Fruit fly (Drosophila melanogaster) whole organism, embryonic: ENCODE results near the gene CG32187.

Source experiments
- Antp ChIP-seq: fragments of 200-800 bp; sonication (Bioruptor generic); optimal IDR thresholded peaks from 3 replicates; lab custom pipeline; 2016; ENCODE audit warnings: missing biosample characterization, missing genetic modification characterization
- B-H2 ChIP-seq: fragments of 200-800 bp; sonication (Bioruptor generic); optimal IDR thresholded peaks from 2 replicates; lab custom pipeline; 2018; ENCODE audit warnings: missing biosample characterization, mild to moderate bottlenecking, missing genetic modification characterization
- Bgb ChIP-seq: fragments of 200-800 bp; sonication (Bioruptor generic); IDR thresholded peaks from 2 replicates; pipeline ENCODE4 v1.3.6; 2022; ENCODE audit warnings: missing biosample characterization, missing genetic modification characterization; ENCODE audit not compliant: partially characterized antibody
- Blimp-1 ChIP-seq: fragments of 200-800 bp; sonication (Bioruptor generic); optimal IDR thresholded peaks from 3 replicates; lab custom pipeline; 2018; ENCODE audit warnings: missing biosample characterization, missing genetic modification characterization, mild to moderate bottlenecking, moderate library complexity, missing genetic modification reagents
- CG10959 ChIP-seq: fragments of 200-800 bp; sonication (Bioruptor generic); IDR thresholded peaks from 2 replicates; pipeline ENCODE4 v1.3.6; 2022; ENCODE audit warnings: missing biosample characterization, missing genetic modification characterization
- CG11504 ChIP-seq: fragments of 200-800 bp; sonication (Bioruptor generic); optimal IDR thresholded peaks from 3 replicates; lab custom pipeline; 2019; ENCODE audit warnings: missing biosample characterization, mild to moderate bottlenecking, missing genetic modification characterization, moderate library complexity
- CG11560 ChIP-seq: fragments of 200-800 bp; sonication (Bioruptor generic); IDR thresholded peaks from 3 replicates; pipeline ENCODE4 v1.3.6; 2022; ENCODE audit warnings: missing biosample characterization, missing genetic modification characterization
- CG11723 ChIP-seq: fragments of 200-800 bp; sonication (Bioruptor generic); optimal IDR thresholded peaks from 2 replicates; lab custom pipeline; 2017; ENCODE audit warnings: missing biosample characterization, mild to moderate bottlenecking, missing genetic modification characterization
- CG12659 ChIP-seq: fragments of 200-800 bp; sonication (Bioruptor generic); optimal IDR thresholded peaks from 3 replicates; lab custom pipeline; 2017; ENCODE audit warnings: mild to moderate bottlenecking, missing biosample characterization, missing genetic modification reagents, missing genetic modification characterization
- CG13624 ChIP-seq: fragments of 200-800 bp; sonication (Bioruptor generic); optimal IDR thresholded peaks from 2 replicates; lab custom pipeline; 2016; ENCODE audit warnings: missing biosample characterization, missing genetic modification characterization
- CG13894 ChIP-seq: fragments of 200-800 bp; sonication (Bioruptor generic); optimal IDR thresholded peaks from 3 replicates; lab custom pipeline; 2018; ENCODE audit warnings: missing biosample characterization, mild to moderate bottlenecking, missing genetic modification characterization, moderate library complexity
- CG15073 ChIP-seq: fragments of 200-800 bp; sonication (Bioruptor generic); optimal IDR thresholded peaks from 2 replicates; lab custom pipeline; 2016; ENCODE audit warnings: missing biosample characterization, missing genetic modification characterization
- CG15269 ChIP-seq: fragments of 200-800 bp; sonication (Bioruptor generic); optimal IDR thresholded peaks from 2 replicates; lab custom pipeline; 2018; ENCODE audit warnings: missing biosample characterization, mild to moderate bottlenecking, missing genetic modification characterization, moderate library complexity
- CG15479 ChIP-seq: fragments of 200-800 bp; sonication (Bioruptor generic); optimal IDR thresholded peaks from 3 replicates; lab custom pipeline; 2019; ENCODE audit warnings: missing biosample characterization, mild to moderate bottlenecking, missing genetic modification characterization, moderate library complexity
- CG1792 ChIP-seq: fragments of 200-800 bp; sonication (Bioruptor generic); optimal IDR thresholded peaks from 2 replicates; lab custom pipeline; 2016; ENCODE audit warnings: missing biosample characterization, missing genetic modification characterization
- CG1832 ChIP-seq: fragments of 200-800 bp; sonication (Bioruptor generic); optimal IDR thresholded peaks from 2 replicates; lab custom pipeline; 2017; ENCODE audit warnings: missing biosample characterization, mild to moderate bottlenecking, missing genetic modification characterization, inconsistent platforms
- CG3407 ChIP-seq: fragments of 200-800 bp; sonication (Bioruptor generic); optimal IDR thresholded peaks from 2 replicates; lab custom pipeline; 2018; ENCODE audit warnings: missing biosample characterization, mild to moderate bottlenecking, missing genetic modification characterization
- CG3726 ChIP-seq: fragments of 200-800 bp; sonication (Bioruptor generic); IDR thresholded peaks from 3 replicates; pipeline ENCODE4, ENCODE4 v1.3.6; 2022; ENCODE audit warnings: missing biosample characterization, missing genetic modification characterization
- CG4854 ChIP-seq: fragments of 200-800 bp; sonication (Bioruptor generic); optimal IDR thresholded peaks from 2 replicates; lab custom pipeline; 2016; ENCODE audit warnings: missing biosample characterization, missing genetic modification characterization, inconsistent platforms
- CG8089 ChIP-seq: fragments of 200-800 bp; sonication (Bioruptor generic); optimal IDR thresholded peaks from 3 replicates; lab custom pipeline; 2016; ENCODE audit warnings: missing biosample characterization, missing genetic modification characterization
- CG8924 ChIP-seq: fragments of 200-800 bp; optimal IDR thresholded peaks from 3 replicates; lab custom pipeline; 2019; ENCODE audit warnings: missing biosample characterization, mild to moderate bottlenecking, missing genetic modification characterization, moderate library complexity
- CG9215 ChIP-seq: fragments of 200-800 bp; sonication (Bioruptor generic); IDR thresholded peaks from 2 replicates; pipeline ENCODE4 v1.3.6; 2022; ENCODE audit warnings: missing biosample characterization, missing genetic modification characterization
- Dad ChIP-seq: fragments of 200-800 bp; sonication (Bioruptor generic); optimal IDR thresholded peaks from 3 replicates; lab custom pipeline; 2016; ENCODE audit warnings: missing biosample characterization, missing genetic modification characterization
- Dp ChIP-seq: fragments of 200-800 bp; sonication (Bioruptor generic); optimal IDR thresholded peaks from 2 replicates; lab custom pipeline; 2018; ENCODE audit warnings: missing biosample characterization, mild to moderate bottlenecking, missing genetic modification characterization, moderate library complexity
- E2f2 ChIP-seq: fragments of 200-800 bp; sonication (Bioruptor generic); IDR thresholded peaks from 2 replicates; pipeline ENCODE4 v1.3.6; 2022; ENCODE audit warnings: missing biosample characterization, missing genetic modification characterization
- Fer3 ChIP-seq: fragments of 200-800 bp; sonication (Bioruptor generic); optimal IDR thresholded peaks from 2 replicates; lab custom pipeline; 2018; ENCODE audit warnings: missing biosample characterization, mild to moderate bottlenecking, missing genetic modification characterization, moderate library complexity
- GATAe ChIP-seq: fragments of 200-800 bp; sonication (Bioruptor generic); conservative IDR thresholded peaks from 2 replicates; pipeline ENCODE4 v1.3.6; 2022; ENCODE audit warnings: missing biosample characterization, missing genetic modification characterization
- H15 ChIP-seq: fragments of 200-800 bp; sonication (Bioruptor generic); IDR thresholded peaks from 3 replicates; pipeline ENCODE4 v1.3.6; 2022; ENCODE audit warnings: missing biosample characterization, missing genetic modification characterization
- H2.0 ChIP-seq: fragments of 200-800 bp; sonication (Bioruptor generic); IDR thresholded peaks from 2 replicates; pipeline ENCODE4 v1.3.6; 2022; ENCODE audit warnings: missing biosample characterization, missing genetic modification characterization
- Hr39 ChIP-seq: fragments of >200 bp; optimal IDR thresholded peaks from 2 replicates; lab custom pipeline; 2017
- Sox102F ChIP-seq: fragments of 200-800 bp; sonication (Bioruptor generic); optimal IDR thresholded peaks from 2 replicates; lab custom pipeline; 2018; ENCODE audit warnings: missing biosample characterization, mild to moderate bottlenecking, missing genetic modification characterization, moderate library complexity
- YL-1 ChIP-seq: fragments of 200-800 bp; sonication (Bioruptor generic); optimal IDR thresholded peaks from 3 replicates; lab custom pipeline; 2017; ENCODE audit warnings: missing biosample characterization, mild to moderate bottlenecking, missing genetic modification characterization
- ash1 ChIP-seq: fragments of 200-800 bp; sonication (Bioruptor generic); optimal IDR thresholded peaks from 2 replicates; lab custom pipeline; 2018; ENCODE audit warnings: missing biosample characterization, mild to moderate bottlenecking, missing genetic modification characterization
- bcd ChIP-seq: fragments of 200-800 bp; sonication (Bioruptor generic); optimal IDR thresholded peaks from 2 replicates; lab custom pipeline; 2017; ENCODE audit warnings: missing biosample characterization, mild to moderate bottlenecking, missing genetic modification characterization
- bowl ChIP-seq: fragments of 200-800 bp; sonication (Bioruptor generic); IDR thresholded peaks from 2 replicates; pipeline ENCODE4 v1.3.6; 2022; ENCODE audit warnings: missing biosample characterization, missing genetic modification characterization
- cwo ChIP-seq: fragments of 200-800 bp; sonication (Bioruptor generic); optimal IDR thresholded peaks from 3 replicates; lab custom pipeline; 2017; ENCODE audit warnings: missing biosample characterization, missing genetic modification characterization, mild to moderate bottlenecking, moderate library complexity, missing genetic modification reagents
- dimm ChIP-seq: fragments of 200-800 bp; sonication (Bioruptor generic); IDR thresholded peaks from 2 replicates; pipeline ENCODE4 v1.3.6; 2022; ENCODE audit warnings: missing biosample characterization, missing genetic modification characterization
- dmrt99B ChIP-seq: fragments of 200-800 bp; sonication (Bioruptor generic); optimal IDR thresholded peaks from 2 replicates; lab custom pipeline; 2018; ENCODE audit warnings: missing biosample characterization, mild to moderate bottlenecking, missing genetic modification characterization, moderate library complexity
- ems ChIP-seq: fragments of 200-800 bp; sonication (Bioruptor generic); optimal IDR thresholded peaks from 3 replicates; lab custom pipeline; 2016; ENCODE audit warnings: missing biosample characterization, missing genetic modification characterization
- ftz-f1 ChIP-seq: fragments of 200-800 bp; sonication (Bioruptor generic); optimal IDR thresholded peaks from 2 replicates; lab custom pipeline; 2016; ENCODE audit warnings: missing biosample characterization, missing genetic modification characterization
- gcm2 ChIP-seq: fragments of 200-800 bp; sonication (Bioruptor generic); optimal IDR thresholded peaks from 2 replicates; lab custom pipeline; 2016; ENCODE audit warnings: missing biosample characterization, missing genetic modification characterization
- gem ChIP-seq: fragments of 200-800 bp; sonication (Bioruptor generic); optimal IDR thresholded peaks from 2 replicates; lab custom pipeline; 2019; ENCODE audit warnings: missing biosample characterization, mild to moderate bottlenecking, missing genetic modification characterization, moderate library complexity
- grn ChIP-seq: fragments of 200-800 bp; sonication (Bioruptor generic); optimal IDR thresholded peaks from 3 replicates; lab custom pipeline; 2017; ENCODE audit warnings: missing biosample characterization, missing genetic modification characterization
- hth ChIP-seq: fragments of >200 bp; optimal IDR thresholded peaks from 2 replicates; lab custom pipeline; 2017; ENCODE audit warnings: inconsistent platforms
- maf-S ChIP-seq: fragments of 200-800 bp; sonication (Bioruptor generic); optimal IDR thresholded peaks from 2 replicates; lab custom pipeline; 2016; ENCODE audit warnings: missing biosample characterization, missing genetic modification characterization
- nerfin-1 ChIP-seq: fragments of 200-800 bp; sonication (Bioruptor generic); optimal IDR thresholded peaks from 3 replicates; lab custom pipeline; 2019; ENCODE audit warnings: missing biosample characterization, mild to moderate bottlenecking, missing genetic modification characterization, moderate library complexity
- p53 ChIP-seq: fragments of 200-800 bp; sonication (Bioruptor generic); optimal IDR thresholded peaks from 2 replicates; lab custom pipeline; 2016; ENCODE audit warnings: missing biosample characterization, missing genetic modification characterization
- pita ChIP-seq: fragments of 200-800 bp; sonication (Bioruptor generic); optimal IDR thresholded peaks from 2 replicates; lab custom pipeline; 2017; ENCODE audit warnings: missing biosample characterization, mild to moderate bottlenecking, missing genetic modification characterization
- sd ChIP-seq: fragments of 200-800 bp; sonication (Bioruptor generic); optimal IDR thresholded peaks from 3 replicates; lab custom pipeline; 2018; ENCODE audit warnings: missing biosample characterization, mild to moderate bottlenecking, missing genetic modification characterization, moderate library complexity
- slbo ChIP-seq: fragments of 200-800 bp; sonication (Bioruptor generic); IDR thresholded peaks from 2 replicates; pipeline ENCODE4 v1.3.6; 2022; ENCODE audit warnings: missing biosample characterization, missing genetic modification characterization
- zen2 ChIP-seq: fragments of 200-800 bp; sonication (Bioruptor generic); IDR thresholded peaks from 3 replicates; pipeline ENCODE4 v1.3.6; 2022; ENCODE audit warnings: missing biosample characterization, missing genetic modification characterization; ENCODE audit not compliant: partially characterized antibody
- zfh2 ChIP-seq: fragments of 200-800 bp; sonication (Bioruptor generic); optimal IDR thresholded peaks from 2 replicates; lab custom pipeline; 2016; ENCODE audit warnings: missing biosample characterization, missing genetic modification characterization

CG32187 gene

dm6 chr3L:17802107-17802506 lies 4.1 kb downstream of the CG32187 start, which contains the start of gene NUCB1 (continued):
- TF ChIP-seq gcm2 (GFP tag; lab: Kevin White, UChicago) (peak; percentile 7), zen2 (GFP tag; lab: Robert Waterston, UW) (no peak), Fer3 (tag; lab: Kevin White, UChicago) (no peak), CG15269 (no peak), ftz-f1 (no peak), cwo (GFP tag; lab: Kevin White, UChicago) (no peak), nerfin-1 (peak; percentile 80), H2.0 (GFP tag; lab: Robert Waterston, UW) (no peak), CG1792 (GFP tag; lab: Kevin White, UChicago) (no peak), bcd (GFP tag; lab: Kevin White, UChicago) (peak; percentile 40), Dad (GFP tag; lab: Kevin White, UChicago) (peak; percentile 46), Antp (peak; percentile 5), hth (lab: Kevin White, UChicago) (no peak), CG15073 (GFP tag; lab: Kevin White, UChicago) (no peak), CG8089 (GFP tag; lab: Kevin White, UChicago) (peak; percentile 7), zfh2 (peak; percentile 49), CG11560 (tag; lab: Robert Waterston, UW) (no peak), sd (tag; lab: Kevin White, UChicago) (no peak), dimm (no peak), B-H2 (peak; percentile 67), CG3407 (no peak), E2f2 (GFP tag; lab: Robert Waterston, UW) (peak; percentile 24; the same call in 1 of the 2 replicates), slbo (GFP tag; lab: Robert Waterston, UW) (peak; percentile 58), CG8924 (tag; lab: Kevin White, UChicago) (peak; percentile 48), ems (GFP tag; lab: Kevin White, UChicago) (peak; percentile 30), maf-S (GFP tag; lab: Kevin White, UChicago) (no peak), CG15479 (GFP tag; lab: Kevin White, UChicago) (peak; percentile 71), CG13894 (tag; lab: Kevin White, UChicago) (no peak), gem (tag; lab: Kevin White, UChicago) (no peak), CG13624 (GFP tag; lab: Kevin White, UChicago) (peak; percentile 44), pita (GFP tag; lab: Kevin White, UChicago) (peak; percentile 72), CG9215 (GFP tag; lab: Robert Waterston, UW) (no peak), CG10959 (GFP tag; lab: Robert Waterston, UW) (no peak), GATAe (no peak), Blimp-1 (GFP tag; lab: Kevin White, UChicago) (no peak), grn (GFP tag; lab: Kevin White, UChicago) (no peak), H15 (GFP tag; lab: Robert Waterston, UW) (no peak), CG11723 (GFP tag; lab: Kevin White, UChicago) (no peak), bowl (GFP tag; lab: Robert Waterston, UW) (no peak), Hr39 (lab: Kevin White, UChicago) (no peak), p53 (GFP tag; lab: Kevin White, UChicago) (no peak), YL-1 (GFP tag; lab: Kevin White, UChicago) (peak; percentile 82), CG12659 (peak; percentile 63), CG1832 (GFP tag; lab: Kevin White, UChicago) (no peak), Bgb (GFP tag; lab: Robert Waterston, UW) (peak; percentile 37; the same call in 1 of the 2 replicates), CG3726 (GFP tag; lab: Robert Waterston, UW) (no peak), Sox102F (GFP tag; lab: Kevin White, UChicago) (no peak), CG4854 (GFP tag; lab: Kevin White, UChicago) (no peak), Dp (GFP tag; lab: Kevin White, UChicago) (peak; percentile 45), dmrt99B (tag; lab: Kevin White, UChicago) (no peak), ash1 (GFP tag; lab: Kevin White, UChicago) (no peak), CG11504 (tag; lab: Kevin White, UChicago) (no peak)
